Fruit fly (Drosophila melanogaster) whole organism, prepupa: ENCODE measurements around the gene elav.

Experiments used
- Blimp-1 ChIP-seq: fragments of 200-800 bp; sonication (Bioruptor generic); optimal IDR thresholded peaks from 3 replicates; lab custom pipeline; 2017; ENCODE audit warnings: missing biosample characterization, missing genetic modification characterization, mild to moderate bottlenecking, moderate library complexity, missing genetic modification reagents
- CG10631 ChIP-seq: fragments of 200-800 bp; sonication (Bioruptor generic); optimal IDR thresholded peaks from 2 replicates; lab custom pipeline; 2016; ENCODE audit warnings: missing biosample characterization, missing genetic modification characterization
- CG11762 ChIP-seq: fragments of 200-800 bp; sonication (Bioruptor generic); optimal IDR thresholded peaks from 3 replicates; lab custom pipeline; 2016; ENCODE audit warnings: missing biosample characterization, missing genetic modification characterization; ENCODE audit not compliant: insufficient read depth
- CG11902 ChIP-seq: fragments of 200-800 bp; sonication (Bioruptor generic); optimal IDR thresholded peaks from 3 replicates; lab custom pipeline; 2016; ENCODE audit warnings: missing biosample characterization, missing genetic modification characterization
- CG15336 ChIP-seq: fragments of 200-800 bp; sonication (Bioruptor generic); IDR thresholded peaks from 2 replicates; pipeline ENCODE4 v1.3.6; 2022; ENCODE audit warnings: missing biosample characterization, missing genetic modification characterization
- CG3032 ChIP-seq: fragments of 200-800 bp; optimal IDR thresholded peaks from 2 replicates; lab custom pipeline; 2019; ENCODE audit warnings: missing biosample characterization, mild to moderate bottlenecking, missing genetic modification characterization, moderate library complexity
- CG32006 ChIP-seq: fragments of 200-800 bp; sonication (Bioruptor generic); optimal IDR thresholded peaks from 3 replicates; lab custom pipeline; 2017; ENCODE audit warnings: missing biosample characterization, mild to moderate bottlenecking, missing genetic modification characterization
- CG4318 ChIP-seq: fragments of 200-800 bp; sonication (Bioruptor generic); optimal IDR thresholded peaks from 3 replicates; lab custom pipeline; 2017; ENCODE audit warnings: missing biosample characterization, mild to moderate bottlenecking, missing genetic modification characterization
- CG6276 ChIP-seq: fragments of 200-800 bp; sonication (Bioruptor generic); optimal IDR thresholded peaks from 2 replicates; lab custom pipeline; 2017; ENCODE audit warnings: missing biosample characterization, mild to moderate bottlenecking, missing genetic modification characterization
- CG6792 ChIP-seq: fragments of 200-800 bp; sonication (Bioruptor generic); optimal IDR thresholded peaks from 3 replicates; lab custom pipeline; 2016; ENCODE audit warnings: missing biosample characterization, missing genetic modification characterization
- CG6808 ChIP-seq: fragments of 200-800 bp; sonication (Bioruptor generic); optimal IDR thresholded peaks from 3 replicates; lab custom pipeline; 2017; ENCODE audit warnings: missing biosample characterization, missing genetic modification characterization, mild to moderate bottlenecking, moderate library complexity, missing genetic modification reagents
- CG6854 ChIP-seq: fragments of 200-800 bp; sonication (Bioruptor generic); optimal IDR thresholded peaks from 2 replicates; lab custom pipeline; 2017; ENCODE audit warnings: missing biosample characterization, mild to moderate bottlenecking, missing genetic modification characterization
- CG7368 ChIP-seq: fragments of 200-800 bp; sonication (Bioruptor generic); optimal IDR thresholded peaks from 3 replicates; lab custom pipeline; 2016; ENCODE audit warnings: missing biosample characterization, missing genetic modification characterization
- CG9139 ChIP-seq: fragments of 200-800 bp; sonication (Bioruptor generic); optimal IDR thresholded peaks from 3 replicates; lab custom pipeline; 2017; ENCODE audit warnings: missing biosample characterization, mild to moderate bottlenecking, missing genetic modification characterization
- Eip75B ChIP-seq: fragments of 200-800 bp; sonication (Bioruptor generic); optimal IDR thresholded peaks from 3 replicates; lab custom pipeline; 2016; ENCODE audit warnings: missing biosample characterization, missing genetic modification characterization
- Ets21C ChIP-seq: fragments of 200-800 bp; sonication (Bioruptor generic); optimal IDR thresholded peaks from 3 replicates; lab custom pipeline; 2016; ENCODE audit warnings: missing biosample characterization, missing genetic modification characterization
- Gug ChIP-seq: fragments of 200-800 bp; sonication (Bioruptor generic); IDR thresholded peaks from 2 replicates; pipeline ENCODE4 v1.3.6; 2022; ENCODE audit warnings: missing biosample characterization, missing genetic modification characterization
- Hr38 ChIP-seq: sonication (Bioruptor generic); optimal IDR thresholded peaks from 2 replicates; lab custom pipeline; 2016; ENCODE audit warnings: missing biosample characterization, missing genetic modification characterization
- Hr4 ChIP-seq: fragments of 200-800 bp; sonication (Bioruptor generic); optimal IDR thresholded peaks from 3 replicates; lab custom pipeline; 2016; ENCODE audit warnings: missing biosample characterization, missing genetic modification characterization
- Lpt ChIP-seq: fragments of 200-800 bp; sonication (Bioruptor generic); optimal IDR thresholded peaks from 3 replicates; lab custom pipeline; 2016; ENCODE audit warnings: missing biosample characterization, missing genetic modification characterization
- Met ChIP-seq: fragments of 200-800 bp; sonication (Bioruptor generic); optimal IDR thresholded peaks from 3 replicates; lab custom pipeline; 2016; ENCODE audit warnings: missing biosample characterization, missing genetic modification characterization
- Smox ChIP-seq: fragments of 200-800 bp; sonication (Bioruptor generic); optimal IDR thresholded peaks from 3 replicates; lab custom pipeline; 2016; ENCODE audit warnings: missing biosample characterization, missing genetic modification characterization
- Sox102F ChIP-seq: fragments of 200-800 bp; sonication (Bioruptor generic); optimal IDR thresholded peaks from 2 replicates; lab custom pipeline; 2016; ENCODE audit warnings: missing biosample characterization, mild to moderate bottlenecking, missing genetic modification characterization
- Sox14 ChIP-seq: fragments of 200-800 bp; sonication (Bioruptor generic); optimal IDR thresholded peaks from 3 replicates; lab custom pipeline; 2016; ENCODE audit warnings: missing biosample characterization, missing genetic modification characterization
- achi ChIP-seq: fragments of 200-800 bp; sonication (Bioruptor generic); optimal IDR thresholded peaks from 3 replicates; lab custom pipeline; 2016; ENCODE audit warnings: missing biosample characterization, missing genetic modification characterization
- cyc ChIP-seq: fragments of 200-800 bp; sonication (Bioruptor generic); optimal IDR thresholded peaks from 3 replicates; lab custom pipeline; 2016; ENCODE audit warnings: missing biosample characterization, missing genetic modification characterization
- dac ChIP-seq: fragments of 200-800 bp; sonication (Bioruptor generic); optimal IDR thresholded peaks from 2 replicates; lab custom pipeline; 2017; ENCODE audit warnings: missing biosample characterization, mild to moderate bottlenecking, missing genetic modification characterization
- fd59A ChIP-seq: fragments of 200-800 bp; sonication (Bioruptor generic); optimal IDR thresholded peaks from 2 replicates; lab custom pipeline; 2017; ENCODE audit warnings: missing biosample characterization, mild to moderate bottlenecking, missing genetic modification characterization, missing genetic modification reagents
- fkh ChIP-seq: fragments of 200-800 bp; sonication (Bioruptor generic); optimal IDR thresholded peaks from 3 replicates; lab custom pipeline; 2017; ENCODE audit warnings: missing biosample characterization, mild to moderate bottlenecking, missing genetic modification characterization, moderate library complexity
- pdm3 ChIP-seq: fragments of 200-800 bp; sonication (Bioruptor generic); optimal IDR thresholded peaks from 3 replicates; lab custom pipeline; 2016; ENCODE audit warnings: missing biosample characterization, missing genetic modification characterization
- svp ChIP-seq: fragments of 200-800 bp; sonication (Bioruptor generic); peaks from one replicate; lab custom pipeline; 2016; ENCODE audit warnings: missing biosample characterization, missing genetic modification characterization
- topi ChIP-seq: fragments of 200-800 bp; sonication (Bioruptor generic); optimal IDR thresholded peaks from 3 replicates; lab custom pipeline; 2016; ENCODE audit warnings: missing biosample characterization, missing genetic modification characterization

The elav gene

DNA sequence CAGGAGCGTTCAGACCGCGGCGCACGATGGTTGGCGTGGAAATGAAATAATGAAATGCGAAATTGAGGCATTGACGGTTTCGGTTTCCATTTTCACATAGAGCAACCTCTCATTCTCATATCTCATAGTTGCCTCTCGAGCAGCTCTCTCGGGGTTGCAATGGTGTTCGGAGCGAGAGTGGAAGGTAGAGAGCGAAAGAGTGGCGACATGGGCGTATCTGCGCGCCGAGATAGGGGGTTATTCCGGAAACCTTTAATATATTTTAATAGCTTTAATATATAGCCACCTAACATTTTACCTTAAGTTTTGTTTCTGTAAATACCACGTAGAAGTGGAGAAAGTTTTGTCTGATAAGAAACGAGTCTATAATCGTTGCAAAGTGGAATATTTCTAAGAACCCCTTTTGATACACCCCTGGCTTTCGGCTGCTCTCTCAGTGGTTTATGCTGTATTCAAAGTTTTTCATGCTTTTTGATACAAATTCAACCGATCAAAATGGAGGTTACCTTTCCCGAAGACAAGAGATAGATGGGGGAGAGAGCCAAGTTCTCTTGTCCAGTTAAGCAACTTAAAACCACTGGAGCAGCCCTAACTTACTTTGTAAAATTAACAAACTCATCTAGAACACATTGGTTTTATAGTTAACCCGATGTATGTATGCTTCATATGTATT, at the start of gene elav (continued):
- peak; percentile 98 for TF ChIP-seq Smox (GFP tag; lab: Kevin White, UChicago)
- TF ChIP-seq CG11902 (GFP tag; lab: Kevin White, UChicago), result peak; percentile 95
- peak; percentile 97 for TF ChIP-seq CG11762 (GFP tag; lab: Kevin White, UChicago)
- peak; percentile 98 for TF ChIP-seq svp (GFP tag; lab: Kevin White, UChicago)
- peak; percentile 98 for TF ChIP-seq Sox102F (GFP tag; lab: Kevin White, UChicago)
- peak; percentile 98 for TF ChIP-seq CG6808 (GFP tag; lab: Kevin White, UChicago)
- peak; percentile 97 for TF ChIP-seq dac (GFP tag; lab: Kevin White, UChicago)
- TF ChIP-seq Hr4, result peak; percentile 98
- peak; percentile 88 for TF ChIP-seq fkh (GFP tag; lab: Kevin White, UChicago)

DNA sequence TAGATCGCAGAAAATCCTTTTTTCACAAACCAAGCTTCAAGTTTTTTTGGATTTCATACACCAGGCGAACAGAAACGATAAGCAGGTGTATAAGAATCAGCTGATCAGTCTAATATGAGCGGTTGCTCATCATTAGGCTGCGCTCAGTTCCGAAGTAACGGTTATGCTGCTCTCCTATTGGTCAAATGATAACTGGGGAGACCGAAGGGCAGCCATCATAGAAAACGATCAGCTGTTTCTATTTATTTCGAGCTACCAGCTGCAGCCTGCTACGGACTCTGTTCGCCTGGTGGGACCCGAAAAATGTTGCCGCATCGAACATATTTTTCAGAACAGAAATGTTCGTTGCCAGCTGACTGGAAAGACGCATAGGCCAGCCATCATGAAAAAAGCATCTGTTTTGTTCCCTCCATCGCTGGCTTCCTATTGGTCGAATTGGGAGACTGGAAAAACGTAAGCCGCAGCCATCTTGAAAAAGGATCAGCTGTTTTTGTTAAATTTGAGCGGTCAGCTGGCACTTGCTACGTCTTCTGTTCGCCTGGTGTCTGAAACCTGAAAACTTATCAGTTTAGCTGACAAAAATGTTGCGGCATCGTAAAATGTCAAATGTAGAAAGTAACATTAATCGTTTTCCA, 23.5 kb upstream of the elav start:
- no peak for TF ChIP-seq Smox (GFP tag; lab: Kevin White, UChicago)
- TF ChIP-seq Ets21C (GFP tag; lab: Kevin White, UChicago), result no peak
- no peak for TF ChIP-seq CG11762 (GFP tag; lab: Kevin White, UChicago)
- no peak for TF ChIP-seq Lpt (GFP tag; lab: Kevin White, UChicago)
- TF ChIP-seq CG9139 (GFP tag; lab: Kevin White, UChicago), result no peak
- TF ChIP-seq CG4318 (GFP tag; lab: Kevin White, UChicago), result no peak
- TF ChIP-seq Hr4, result no peak
- no peak for TF ChIP-seq Met
- no peak for TF ChIP-seq achi (GFP tag; lab: Kevin White, UChicago)
- TF ChIP-seq pdm3 (GFP tag; lab: Kevin White, UChicago), result no peak
- no peak for TF ChIP-seq Blimp-1
- TF ChIP-seq CG10631 (GFP tag; lab: Kevin White, UChicago), result no peak
- TF ChIP-seq Gug (GFP tag; lab: Robert Waterston, UW), result no peak
- no peak for TF ChIP-seq fkh (GFP tag; lab: Kevin White, UChicago)
- no peak for TF ChIP-seq CG6792 (GFP tag; lab: Kevin White, UChicago)
- no peak for TF ChIP-seq CG7368 (GFP tag; lab: Kevin White, UChicago)
- TF ChIP-seq CG6854 (GFP tag; lab: Kevin White, UChicago), result no peak
- no peak for TF ChIP-seq topi (GFP tag; lab: Kevin White, UChicago)
- TF ChIP-seq Sox14 (GFP tag; lab: Kevin White, UChicago), result no peak
- no peak for TF ChIP-seq CG32006 (GFP tag; lab: Kevin White, UChicago)

DNA sequence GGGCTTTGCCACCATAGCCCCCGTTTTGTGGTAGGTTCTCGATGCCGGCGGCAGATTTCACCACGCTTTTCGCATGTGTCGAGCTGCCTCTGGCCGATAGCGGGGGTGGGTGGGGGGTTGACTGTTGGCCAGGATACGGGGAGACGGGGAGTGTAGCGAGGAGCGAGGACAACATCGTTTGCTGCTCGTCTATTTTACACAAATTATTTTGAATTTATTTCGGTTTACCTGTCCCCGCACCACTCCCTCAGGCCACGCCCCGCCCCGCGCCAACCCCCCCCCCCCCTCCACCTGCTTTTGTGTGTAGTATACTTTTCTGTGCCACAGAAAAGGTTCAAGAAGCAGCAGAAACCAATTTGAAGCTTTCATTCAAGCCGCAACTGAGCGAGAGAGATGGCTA, 19.0 kb upstream of the elav start:
- TF ChIP-seq CG6808 (GFP tag; lab: Kevin White, UChicago) (no peak), achi (GFP tag; lab: Kevin White, UChicago) (no peak), Eip75B (GFP tag; lab: Kevin White, UChicago) (no peak), cyc (no peak), Hr38 (GFP tag; lab: Kevin White, UChicago) (no peak), Lpt (GFP tag; lab: Kevin White, UChicago) (no peak), CG15336 (GFP tag; lab: Robert Waterston, UW) (no peak), CG6276 (GFP tag; lab: Kevin White, UChicago) (no peak), CG9139 (GFP tag; lab: Kevin White, UChicago) (no peak), fd59A (no peak), CG4318 (GFP tag; lab: Kevin White, UChicago) (no peak), Blimp-1 (no peak), CG3032 (tag; lab: Kevin White, UChicago) (no peak)
